Fruit fly (Drosophila melanogaster) whole organism, pupa: ENCODE results near the gene Ccp84Af.

Experiments used
- CG10348 ChIP-seq: fragments of 200-800 bp; sonication (Bioruptor generic); IDR thresholded peaks from 2 replicates; pipeline ENCODE4 v1.3.6; 2022; ENCODE audit warnings: missing biosample characterization, missing genetic modification characterization
- CG12605 ChIP-seq: fragments of 200-800 bp; sonication (Bioruptor generic); IDR thresholded peaks from 2 replicates; pipeline ENCODE4 v1.3.6; 2022; ENCODE audit warnings: missing biosample characterization, missing genetic modification characterization
- CG13204 ChIP-seq: fragments of 200-800 bp; sonication (Bioruptor generic); optimal IDR thresholded peaks from 2 replicates; lab custom pipeline; 2018; ENCODE audit warnings: missing biosample characterization, mild to moderate bottlenecking, missing genetic modification characterization, moderate library complexity
- CG14655 ChIP-seq: fragments of 200-800 bp; sonication (Bioruptor generic); optimal IDR thresholded peaks from 3 replicates; lab custom pipeline; 2017; ENCODE audit warnings: mild to moderate bottlenecking, missing biosample characterization, missing genetic modification reagents, missing genetic modification characterization
- CG15710 ChIP-seq: fragments of 200-800 bp; sonication (Bioruptor generic); optimal IDR thresholded peaks from 2 replicates; lab custom pipeline; 2018; ENCODE audit warnings: missing biosample characterization, mild to moderate bottlenecking, missing genetic modification characterization, moderate library complexity
- CG17806 ChIP-seq: fragments of 200-800 bp; sonication (Bioruptor generic); optimal IDR thresholded peaks from 2 replicates; lab custom pipeline; 2018; ENCODE audit warnings: missing biosample characterization, mild to moderate bottlenecking, missing genetic modification characterization, moderate library complexity
- CG32121 ChIP-seq: fragments of 200-800 bp; sonication (Bioruptor generic); IDR thresholded peaks from 2 replicates; pipeline ENCODE4 v1.3.6; 2022; ENCODE audit warnings: missing biosample characterization, missing genetic modification characterization
- CG34367 ChIP-seq: fragments of 200-800 bp; sonication (Bioruptor generic); optimal IDR thresholded peaks from 2 replicates; lab custom pipeline; 2018; ENCODE audit warnings: missing biosample characterization, mild to moderate bottlenecking, missing genetic modification characterization
- CG4496 ChIP-seq: fragments of 200-800 bp; sonication (Bioruptor generic); IDR thresholded peaks from 3 replicates; pipeline ENCODE4 v1.3.6; 2022; ENCODE audit warnings: missing biosample characterization, missing genetic modification characterization
- CG8159 ChIP-seq: fragments of 200-800 bp; sonication (Bioruptor generic); optimal IDR thresholded peaks from 3 replicates; lab custom pipeline; 2018; ENCODE audit warnings: missing biosample characterization, mild to moderate bottlenecking, missing genetic modification characterization, moderate library complexity
- CG8301 ChIP-seq: fragments of 200-800 bp; sonication (Bioruptor generic); optimal IDR thresholded peaks from 2 replicates; lab custom pipeline; 2018; ENCODE audit warnings: missing biosample characterization, mild to moderate bottlenecking, missing genetic modification characterization
- CG9948 ChIP-seq: fragments of 200-800 bp; sonication (Bioruptor generic); optimal IDR thresholded peaks from 2 replicates; lab custom pipeline; 2018; ENCODE audit warnings: missing biosample characterization, mild to moderate bottlenecking, missing genetic modification characterization, moderate library complexity
- D1 ChIP-seq: fragments of 200-800 bp; sonication (Bioruptor generic); optimal IDR thresholded peaks from 2 replicates; lab custom pipeline; 2018; ENCODE audit warnings: missing biosample characterization, mild to moderate bottlenecking, missing genetic modification characterization, moderate library complexity
- EcR ChIP-seq: fragments of 200-800 bp; sonication (Bioruptor generic); optimal IDR thresholded peaks from 3 replicates; lab custom pipeline; 2019; ENCODE audit warnings: missing biosample characterization, missing genetic modification characterization, mild to moderate bottlenecking, moderate library complexity, missing genetic modification reagents
- Ets98B ChIP-seq: fragments of 200-800 bp; sonication (Bioruptor generic); IDR thresholded peaks from 2 replicates; pipeline ENCODE4 v1.3.6; 2022; ENCODE audit warnings: missing biosample characterization, missing genetic modification characterization
- Pif1A ChIP-seq: fragments of 200-800 bp; sonication (Bioruptor generic); optimal IDR thresholded peaks from 3 replicates; lab custom pipeline; 2016; ENCODE audit warnings: missing biosample characterization, missing genetic modification characterization
- Pif1B ChIP-seq: fragments of 200-800 bp; sonication (Bioruptor generic); optimal IDR thresholded peaks from 3 replicates; lab custom pipeline; 2016; ENCODE audit warnings: missing biosample characterization, missing genetic modification characterization
- Snoo ChIP-seq: fragments of 200-800 bp; sonication (Bioruptor generic); optimal IDR thresholded peaks from 3 replicates; lab custom pipeline; 2017; ENCODE audit warnings: missing biosample characterization, mild to moderate bottlenecking, missing genetic modification characterization, inconsistent platforms
- fd96Ca ChIP-seq: fragments of 200-800 bp; sonication (Bioruptor generic); IDR thresholded peaks from 3 replicates; pipeline ENCODE4 v1.3.6; 2022; ENCODE audit warnings: missing biosample characterization, missing genetic modification characterization
- gl ChIP-seq: fragments of 200-800 bp; sonication (Bioruptor generic); optimal IDR thresholded peaks from 2 replicates; lab custom pipeline; 2018; ENCODE audit warnings: missing biosample characterization, mild to moderate bottlenecking, missing genetic modification characterization
- rn ChIP-seq: fragments of 200-800 bp; sonication (Bioruptor generic); IDR thresholded peaks from 2 replicates; pipeline ENCODE4 v1.3.6; 2022; ENCODE audit warnings: missing biosample characterization, missing genetic modification characterization

The Ccp84Af gene

DNA sequence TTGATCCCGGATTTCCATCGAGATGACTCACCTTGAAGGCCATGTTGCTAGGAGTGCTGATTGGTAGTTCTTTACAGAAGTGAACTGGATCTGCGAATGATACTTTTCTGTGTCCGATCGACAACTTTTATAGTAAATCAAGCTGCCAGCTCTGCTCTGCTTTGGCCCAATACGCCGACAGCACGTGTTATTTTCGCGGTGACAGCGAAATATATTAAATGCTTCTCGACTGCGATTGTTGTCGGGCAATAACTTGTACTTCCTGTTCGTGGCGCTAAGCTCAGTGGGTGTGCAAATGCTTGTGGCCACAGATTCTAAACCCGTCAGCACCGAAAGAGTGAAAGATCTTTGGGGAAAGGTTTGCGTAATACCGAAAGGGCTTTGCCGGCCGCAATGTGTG lies 12.7 kb upstream of the Ccp84Af start, which contains the start of gene Ccp84Ab:
TSS of gene Ccp84Ab (minus strand) at position 101 of the 400 bp plus-strand sequence.
- no peak for TF ChIP-seq CG32121
- no peak for TF ChIP-seq CG15710 (tag; lab: Kevin White, UChicago)
- TF ChIP-seq EcR (GFP tag; lab: Kevin White, UChicago): no peak
- TF ChIP-seq CG8159 (tag; lab: Kevin White, UChicago): no peak
- no peak for TF ChIP-seq fd96Ca
- TF ChIP-seq Pif1B: no peak
- TF ChIP-seq, all 21 proteins: peak for 0

DNA sequence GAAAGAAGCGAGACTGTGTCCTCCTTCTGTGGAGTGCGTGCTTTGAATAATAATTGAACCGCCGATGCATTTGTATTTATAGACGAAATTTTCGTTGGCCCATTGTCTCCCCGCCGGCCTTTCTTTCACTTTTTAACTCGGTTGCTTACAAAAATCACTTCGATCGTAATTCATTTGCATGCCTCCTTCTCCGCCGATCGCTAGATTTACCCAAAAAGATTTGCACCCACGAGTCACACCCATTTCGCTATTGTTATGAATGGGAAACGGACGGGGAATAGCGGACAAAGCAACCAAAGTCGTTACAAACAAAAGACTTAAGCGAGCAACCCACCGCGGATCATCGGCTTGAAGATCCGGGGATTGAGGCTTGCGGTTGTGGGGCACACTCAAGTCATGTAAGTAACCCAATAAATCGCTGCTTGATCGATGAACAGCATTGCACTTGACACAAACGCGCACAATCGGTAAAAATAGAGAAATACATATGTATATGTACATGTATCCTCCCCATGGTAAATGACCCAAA lies 6.2 kb upstream of the Ccp84Af start, which contains the start of gene Ccp84Ac:
TSS of gene Ccp84Ac (minus strand) at position 51 of the 529 bp plus-strand sequence.
- TF ChIP-seq CG8301 (no peak), CG4496 (no peak), CG32121 (no peak), Pif1B (no peak), Ets98B (no peak), CG8159 (tag; lab: Kevin White, UChicago) (no peak), Snoo (tag; lab: Kevin White, UChicago) (no peak), EcR (GFP tag; lab: Kevin White, UChicago) (no peak)

DNA sequence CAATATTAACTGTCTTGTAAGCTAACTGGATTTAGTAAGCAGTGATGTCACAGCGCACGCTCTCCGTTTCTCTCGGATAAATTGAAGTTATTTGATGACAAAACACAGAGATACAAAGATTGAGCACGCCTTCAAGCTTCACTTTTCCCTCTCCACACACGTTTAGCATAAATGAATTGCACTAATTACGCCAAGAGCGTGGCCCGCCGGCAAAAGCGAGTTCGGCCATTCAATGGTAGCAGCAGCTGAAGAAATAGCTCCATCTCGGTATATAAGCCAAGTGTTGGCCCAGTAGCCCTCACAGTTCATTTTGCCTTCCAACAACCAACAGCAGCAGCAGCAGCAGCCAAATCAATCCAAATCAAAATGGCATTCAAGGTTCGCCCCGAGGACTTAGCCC lies 2.4 kb upstream of the Ccp84Af start, which contains the start of gene Ccp84Ad:
TSS of gene Ccp84Ad (plus strand) at position 301 of the 400 bp plus-strand sequence.
- no peak for TF ChIP-seq CG8301
- TF ChIP-seq Ets98B: no peak
- no peak for TF ChIP-seq Pif1A (GFP tag; lab: Kevin White, UChicago)
- TF ChIP-seq CG34367 (tag; lab: Kevin White, UChicago): no peak
- no peak for TF ChIP-seq CG9948
- no peak for TF ChIP-seq CG13204
- TF ChIP-seq CG8159 (tag; lab: Kevin White, UChicago): no peak
- TF ChIP-seq, all 21 proteins: peak for 0

DNA sequence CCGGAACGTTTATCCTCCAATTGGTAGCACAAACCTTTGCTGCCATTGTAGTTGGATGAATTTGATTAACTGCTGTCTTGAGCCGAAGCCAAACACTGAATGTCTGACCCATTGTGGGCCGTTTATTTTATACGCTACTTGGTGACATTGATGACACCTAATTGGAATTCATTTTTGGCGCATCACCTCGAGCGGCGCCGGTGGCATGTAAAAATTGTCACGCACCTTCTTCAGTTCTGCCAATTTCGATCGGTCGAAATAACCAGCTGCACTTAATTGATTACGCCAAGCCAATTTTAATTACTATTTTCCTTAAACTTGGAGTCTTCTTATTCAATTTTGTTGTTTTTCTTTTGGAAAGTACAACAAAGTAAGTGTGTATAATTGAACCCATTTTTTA lies 1.6 kb upstream of the Ccp84Af start, which contains the start of gene Ccp84Ae:
TSS of gene Ccp84Ae (minus strand) at position 101 of the 400 bp plus-strand sequence.
- TF ChIP-seq CG4496 (no peak), Pif1B (no peak), CG15710 (tag; lab: Kevin White, UChicago) (no peak), rn (no peak), Snoo (tag; lab: Kevin White, UChicago) (no peak), CG12605 (no peak), gl (tag; lab: Kevin White, UChicago) (no peak), CG8301 (no peak), CG14655 (GFP tag; lab: Kevin White, UChicago) (no peak)

DNA sequence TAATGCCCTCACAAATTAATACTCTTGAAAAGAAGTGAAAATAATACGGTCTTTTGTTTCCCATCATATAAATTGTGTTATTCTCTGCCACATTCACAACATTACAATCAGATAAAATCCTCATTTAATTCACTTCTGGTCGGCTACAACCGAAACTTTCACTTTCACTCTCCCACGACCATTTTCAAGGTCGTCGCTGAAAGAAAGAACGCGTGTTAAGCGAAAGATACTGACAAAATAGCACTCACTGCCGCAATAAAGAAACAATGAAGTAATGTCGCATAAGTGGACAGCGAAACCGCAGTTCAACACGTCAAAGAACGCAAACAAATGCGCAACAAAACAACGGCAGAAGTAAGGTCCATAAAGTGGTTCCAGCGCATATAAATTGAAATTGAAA lies 1.9 kb downstream of the Ccp84Af start:
- no peak for TF ChIP-seq gl (tag; lab: Kevin White, UChicago)
- TF ChIP-seq Snoo (tag; lab: Kevin White, UChicago): no peak
- no peak for TF ChIP-seq CG32121
- TF ChIP-seq rn: no peak

DNA sequence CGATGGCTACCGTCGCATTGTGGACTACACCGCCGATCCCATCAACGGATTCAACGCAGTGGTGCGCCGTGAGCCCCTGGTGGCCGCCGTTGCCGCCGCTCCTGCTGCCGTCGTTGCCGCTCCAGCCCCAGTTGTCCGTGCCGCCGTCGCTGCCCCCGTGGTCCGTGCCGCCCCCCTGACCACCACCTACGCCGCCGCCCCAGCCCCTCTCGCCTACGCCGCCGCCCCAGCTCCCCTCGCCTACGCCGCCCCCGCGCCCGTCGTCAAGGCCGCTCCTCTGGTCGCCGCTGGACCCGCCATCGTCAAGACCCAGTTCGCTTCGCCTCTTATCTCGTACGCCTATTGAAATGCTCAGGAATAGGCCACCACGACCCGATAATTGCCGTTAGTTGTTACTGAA lies 2.8 kb downstream of the Ccp84Af start:
- TF ChIP-seq CG8159 (tag; lab: Kevin White, UChicago): no peak
- no peak for TF ChIP-seq CG15710 (tag; lab: Kevin White, UChicago)
- no peak for TF ChIP-seq CG8301

DNA sequence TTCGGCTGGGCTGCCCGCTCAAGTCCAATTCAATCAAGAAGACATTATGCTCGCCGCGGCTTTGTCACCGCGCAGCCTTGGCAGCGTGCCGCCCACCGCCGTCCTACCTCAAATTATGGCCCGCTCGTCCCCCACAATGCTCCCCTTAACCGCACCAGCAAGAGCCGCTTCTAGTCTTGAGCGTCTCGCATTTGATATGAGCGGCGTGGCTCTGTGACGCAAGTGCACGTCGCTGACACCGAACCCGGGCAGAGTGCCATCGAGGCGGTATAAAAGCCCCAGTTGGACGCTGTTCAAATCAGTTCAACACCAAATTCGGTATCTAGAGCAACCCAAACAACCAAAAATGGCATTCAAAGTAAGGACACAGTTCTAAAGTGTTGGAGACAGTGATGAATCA lies 3.6 kb downstream of the Ccp84Af start, which contains the start of gene Ccp84Ag:
TSS of gene Ccp84Ag (plus strand) at position 301 of the 400 bp plus-strand sequence.
- TF ChIP-seq rn (no peak), fd96Ca (no peak), CG14655 (GFP tag; lab: Kevin White, UChicago) (no peak), Ets98B (no peak), CG17806 (tag; lab: Kevin White, UChicago) (no peak), Pif1A (GFP tag; lab: Kevin White, UChicago) (no peak), CG9948 (no peak), Pif1B (no peak), CG8301 (no peak), gl (tag; lab: Kevin White, UChicago) (no peak), CG10348 (no peak), CG12605 (no peak), D1 (no peak), EcR (GFP tag; lab: Kevin White, UChicago) (no peak), CG34367 (tag; lab: Kevin White, UChicago) (no peak), CG13204 (no peak), Snoo (tag; lab: Kevin White, UChicago) (no peak), CG8159 (tag; lab: Kevin White, UChicago) (no peak), CG4496 (no peak), CG32121 (no peak)

DNA sequence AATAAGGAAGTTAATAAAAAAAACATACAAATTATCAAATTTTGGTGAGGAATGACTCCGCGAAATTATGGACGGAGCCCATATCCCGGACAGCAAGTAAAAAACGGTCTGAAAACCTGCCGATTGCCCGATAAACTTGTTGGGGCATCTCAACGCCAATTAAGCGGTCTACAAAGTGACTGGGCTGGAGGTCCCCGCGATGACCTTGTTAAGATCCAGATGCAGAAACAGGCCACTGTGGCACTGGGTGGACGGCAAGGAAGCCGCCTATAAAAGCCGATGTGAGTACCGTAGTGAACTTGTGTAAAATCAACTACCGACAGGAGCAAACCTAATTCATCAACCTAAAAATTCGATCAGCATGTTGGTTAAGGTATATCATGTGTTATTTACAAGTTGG lies 5.9 kb downstream of the Ccp84Af start, which contains the start of gene Edg84A:
TSS of gene Edg84A (plus strand) at position 301 of the 400 bp plus-strand sequence.
- no peak for TF ChIP-seq CG34367 (tag; lab: Kevin White, UChicago)
- TF ChIP-seq CG13204: no peak
- TF ChIP-seq CG15710 (tag; lab: Kevin White, UChicago): no peak
- TF ChIP-seq fd96Ca: no peak
- no peak for TF ChIP-seq CG8159 (tag; lab: Kevin White, UChicago)
- no peak for TF ChIP-seq Ets98B
- TF ChIP-seq Pif1B: no peak
- no peak for TF ChIP-seq CG8301
- TF ChIP-seq Pif1A (GFP tag; lab: Kevin White, UChicago): no peak
- TF ChIP-seq CG9948: no peak
- TF ChIP-seq CG10348: no peak
- no peak for TF ChIP-seq CG12605
